Fruit fly (Drosophila melanogaster) whole organism, embryonic: Measurements from ENCODE around the gene Src64B.

Source experiments
- Ada2b ChIP-seq: fragments of 200-800 bp; sonication (Bioruptor generic); IDR thresholded peaks from 2 replicates; pipeline ENCODE4 v1.3.6; 2022; ENCODE audit warnings: missing biosample characterization, missing genetic modification characterization
- CG10366 ChIP-seq: fragments of 200-800 bp; sonication (Bioruptor generic); IDR thresholded peaks from 2 replicates; pipeline ENCODE4 v1.3.6; 2022; ENCODE audit warnings: missing biosample characterization, missing genetic modification characterization
- CG11456 ChIP-seq: fragments of 200-800 bp; sonication (Bioruptor generic); IDR thresholded peaks from 3 replicates; pipeline ENCODE4 v1.3.6; 2022; ENCODE audit warnings: missing biosample characterization, missing genetic modification characterization
- CG12155 ChIP-seq: fragments of 200-800 bp; sonication (Bioruptor generic); optimal IDR thresholded peaks from 3 replicates; lab custom pipeline; 2016; ENCODE audit warnings: missing biosample characterization, missing genetic modification characterization
- CG1233 ChIP-seq: fragments of 200-800 bp; sonication (Bioruptor generic); optimal IDR thresholded peaks from 4 replicates; lab custom pipeline; 2018; ENCODE audit warnings: missing biosample characterization, mild to moderate bottlenecking, missing genetic modification characterization
- CG14014 ChIP-seq: fragments of 200-800 bp; sonication (Bioruptor generic); IDR thresholded peaks from 2 replicates; pipeline ENCODE4 v1.3.6; 2022; ENCODE audit warnings: missing biosample characterization, missing genetic modification characterization
- CG14050 ChIP-seq: fragments of 200-800 bp; sonication (Bioruptor generic); IDR thresholded peaks from 3 replicates; pipeline ENCODE4 v1.3.6; 2022; ENCODE audit warnings: missing biosample characterization, missing genetic modification characterization
- CG15269 ChIP-seq: fragments of 200-800 bp; sonication (Bioruptor generic); optimal IDR thresholded peaks from 2 replicates; lab custom pipeline; 2018; ENCODE audit warnings: missing biosample characterization, mild to moderate bottlenecking, missing genetic modification characterization, moderate library complexity
- CG15601 ChIP-seq: fragments of 200-800 bp; sonication (Bioruptor generic); optimal IDR thresholded peaks from 3 replicates; lab custom pipeline; 2019; ENCODE audit warnings: missing biosample characterization, mild to moderate bottlenecking, missing genetic modification characterization, moderate library complexity
- CG16779 ChIP-seq: fragments of 200-800 bp; sonication (Bioruptor generic); IDR thresholded peaks from 2 replicates; pipeline ENCODE4 v1.3.6; 2022; ENCODE audit warnings: missing biosample characterization, missing genetic modification characterization
- CG17328 ChIP-seq: fragments of 200-800 bp; sonication (Bioruptor generic); IDR thresholded peaks from 2 replicates; pipeline ENCODE4 v1.3.6; 2022; ENCODE audit warnings: missing biosample characterization, missing genetic modification characterization
- CG17359 ChIP-seq: fragments of 200-800 bp; sonication (Bioruptor generic); optimal IDR thresholded peaks from 3 replicates; lab custom pipeline; 2018; ENCODE audit warnings: missing biosample characterization, mild to moderate bottlenecking, missing genetic modification characterization, moderate library complexity
- CG17385 ChIP-seq: fragments of 200-800 bp; sonication (Bioruptor generic); optimal IDR thresholded peaks from 3 replicates; lab custom pipeline; 2018; ENCODE audit warnings: missing biosample characterization, mild to moderate bottlenecking, missing genetic modification characterization
- CG1792 ChIP-seq: fragments of 200-800 bp; sonication (Bioruptor generic); optimal IDR thresholded peaks from 2 replicates; lab custom pipeline; 2016; ENCODE audit warnings: missing biosample characterization, missing genetic modification characterization
- CG2199 ChIP-seq: fragments of 200-800 bp; sonication (Bioruptor generic); IDR thresholded peaks from 3 replicates; pipeline ENCODE4 v1.3.6; 2022; ENCODE audit warnings: missing biosample characterization, missing genetic modification characterization
- CG3065 ChIP-seq: fragments of 200-800 bp; sonication (Bioruptor generic); optimal IDR thresholded peaks from 2 replicates; lab custom pipeline; 2016; ENCODE audit warnings: missing biosample characterization, missing genetic modification characterization
- CG3847 ChIP-seq: fragments of 200-800 bp; sonication (Bioruptor generic); IDR thresholded peaks from 2 replicates; pipeline ENCODE4 v1.3.6; 2022; ENCODE audit warnings: missing biosample characterization, missing genetic modification characterization
- CG4707 ChIP-seq: fragments of 200-800 bp; sonication (Bioruptor generic); optimal IDR thresholded peaks from 2 replicates; lab custom pipeline; 2018; ENCODE audit warnings: missing biosample characterization, mild to moderate bottlenecking, missing genetic modification characterization, moderate library complexity
- CG6689 ChIP-seq: fragments of 200-800 bp; sonication (Bioruptor generic); IDR thresholded peaks from 2 replicates; pipeline ENCODE4 v1.3.6; 2022; ENCODE audit warnings: missing biosample characterization, missing genetic modification characterization
- CG8089 ChIP-seq: fragments of 200-800 bp; sonication (Bioruptor generic); optimal IDR thresholded peaks from 3 replicates; lab custom pipeline; 2016; ENCODE audit warnings: missing biosample characterization, missing genetic modification characterization
- CrebB ChIP-seq: fragments of 200-800 bp; sonication (Bioruptor generic); optimal IDR thresholded peaks from 3 replicates; lab custom pipeline; 2018; ENCODE audit warnings: missing biosample characterization, mild to moderate bottlenecking, missing genetic modification characterization
- D19B ChIP-seq: fragments of 200-800 bp; sonication (Bioruptor generic); optimal IDR thresholded peaks from 2 replicates; lab custom pipeline; 2017; ENCODE audit warnings: missing biosample characterization, mild to moderate bottlenecking, missing genetic modification characterization
- Dbx ChIP-seq: fragments of 200-800 bp; sonication (Bioruptor generic); IDR thresholded peaks from 3 replicates; pipeline ENCODE4 v1.3.6; 2022; ENCODE audit warnings: missing biosample characterization, missing genetic modification characterization
- Dll ChIP-seq: fragments of 200-800 bp; sonication (Bioruptor generic); IDR thresholded peaks from 4 replicates; pipeline ENCODE4 v1.3.6; 2022; ENCODE audit warnings: missing biosample characterization, missing genetic modification characterization; ENCODE audit not compliant: partially characterized antibody
- Dp ChIP-seq: fragments of 200-800 bp; sonication (Bioruptor generic); optimal IDR thresholded peaks from 2 replicates; lab custom pipeline; 2018; ENCODE audit warnings: missing biosample characterization, mild to moderate bottlenecking, missing genetic modification characterization, moderate library complexity
- Drgx ChIP-seq: fragments of 200-800 bp; sonication (Bioruptor generic); IDR thresholded peaks from 2 replicates; pipeline ENCODE4 v1.3.6; 2022; ENCODE audit warnings: missing biosample characterization, missing genetic modification characterization
- Gug ChIP-seq: fragments of 200-800 bp; sonication (Bioruptor generic); IDR thresholded peaks from 4 replicates; pipeline ENCODE4 v1.3.6; 2022; ENCODE audit warnings: missing biosample characterization, missing genetic modification characterization
- Ptx1 ChIP-seq: fragments of 200-800 bp; sonication (Bioruptor generic); IDR thresholded peaks from 2 replicates; pipeline ENCODE4 v1.3.6; 2022; ENCODE audit warnings: missing biosample characterization, missing genetic modification characterization
- Rfx ChIP-seq: fragments of 200-800 bp; sonication (Bioruptor generic); IDR thresholded peaks from 2 replicates; pipeline ENCODE4 v1.3.6; 2022; ENCODE audit warnings: missing biosample characterization, missing genetic modification characterization
- Side ChIP-seq: fragments of 200-800 bp; sonication (Bioruptor generic); optimal IDR thresholded peaks from 2 replicates; lab custom pipeline; 2016; ENCODE audit warnings: missing biosample characterization, missing genetic modification characterization
- Xrp1 ChIP-seq: fragments of 200-800 bp; sonication (Bioruptor generic); IDR thresholded peaks from 2 replicates; pipeline ENCODE4 v1.3.6; 2022; ENCODE audit warnings: missing biosample characterization, missing genetic modification characterization
- chif ChIP-seq, 2 experiments: fragments of 200-800 bp; sonication (Bioruptor generic); optimal IDR thresholded peaks; 3 replicates each; lab custom pipeline; 2016; ENCODE audit warnings: missing biosample characterization in 2 of 2, missing genetic modification characterization in 2 of 2
- dimm ChIP-seq: fragments of 200-800 bp; sonication (Bioruptor generic); IDR thresholded peaks from 2 replicates; pipeline ENCODE4 v1.3.6; 2022; ENCODE audit warnings: missing biosample characterization, missing genetic modification characterization
- dm ChIP-seq: fragments of 200-800 bp; sonication (Bioruptor generic); optimal IDR thresholded peaks from 3 replicates; lab custom pipeline; 2016; ENCODE audit warnings: missing biosample characterization, missing genetic modification characterization
- dysf ChIP-seq: fragments of 200-800 bp; sonication (Bioruptor generic); IDR thresholded peaks from 3 replicates; pipeline ENCODE4 v1.3.6; 2022; ENCODE audit warnings: missing biosample characterization, missing genetic modification characterization
- ems ChIP-seq: fragments of 200-800 bp; sonication (Bioruptor generic); optimal IDR thresholded peaks from 3 replicates; lab custom pipeline; 2016; ENCODE audit warnings: missing biosample characterization, missing genetic modification characterization
- fru ChIP-seq: fragments of >200 bp; optimal IDR thresholded peaks from 2 replicates; lab custom pipeline; 2017
- ftz-f1 ChIP-seq: fragments of 200-800 bp; sonication (Bioruptor generic); optimal IDR thresholded peaks from 2 replicates; lab custom pipeline; 2016; ENCODE audit warnings: missing biosample characterization, missing genetic modification characterization
- her ChIP-seq: fragments of 200-800 bp; sonication (Bioruptor generic); optimal IDR thresholded peaks from 2 replicates; lab custom pipeline; 2016; ENCODE audit warnings: missing biosample characterization, missing genetic modification characterization
- lab ChIP-seq: fragments of 200-800 bp; sonication (Bioruptor generic); optimal IDR thresholded peaks from 3 replicates; lab custom pipeline; 2017; ENCODE audit warnings: missing biosample characterization, missing genetic modification characterization, mild to moderate bottlenecking, moderate library complexity, missing genetic modification reagents
- mam ChIP-seq: fragments of 200-800 bp; sonication (Bioruptor generic); optimal IDR thresholded peaks from 3 replicates; lab custom pipeline; 2016; ENCODE audit warnings: missing biosample characterization, missing genetic modification characterization
- pho ChIP-seq: fragments of 200-800 bp; sonication (Bioruptor generic); optimal IDR thresholded peaks from 2 replicates; lab custom pipeline; 2016; ENCODE audit warnings: missing biosample characterization, missing genetic modification characterization
- pnt ChIP-seq: fragments of 200-800 bp; sonication (Bioruptor generic); optimal IDR thresholded peaks from 3 replicates; lab custom pipeline; 2016; ENCODE audit warnings: missing biosample characterization, missing genetic modification characterization
- row ChIP-seq: fragments of 200-800 bp; sonication (Bioruptor generic); IDR thresholded peaks from 3 replicates; pipeline ENCODE4 v1.3.6; 2022; ENCODE audit warnings: missing biosample characterization, missing genetic modification characterization
- sens ChIP-seq: fragments of 200-800 bp; sonication (Bioruptor generic); peaks from one replicate; lab custom pipeline; 2016; ENCODE audit warnings: missing biosample characterization, missing genetic modification characterization
- sim ChIP-seq: fragments of 200-800 bp; sonication (Bioruptor generic); IDR thresholded peaks from 2 replicates; pipeline ENCODE4 v1.3.6; 2022; ENCODE audit warnings: missing biosample characterization, missing genetic modification characterization
- slbo ChIP-seq: fragments of 200-800 bp; sonication (Bioruptor generic); IDR thresholded peaks from 2 replicates; pipeline ENCODE4 v1.3.6; 2022; ENCODE audit warnings: missing biosample characterization, missing genetic modification characterization
- sob ChIP-seq: fragments of 200-800 bp; sonication (Bioruptor generic); IDR thresholded peaks from 2 replicates; pipeline ENCODE4 v1.3.6; 2022; ENCODE audit warnings: missing biosample characterization, missing genetic modification characterization
- tna ChIP-seq: fragments of 200-800 bp; sonication (Bioruptor generic); IDR thresholded peaks from 2 replicates; pipeline ENCODE4 v1.3.6; 2022; ENCODE audit warnings: missing biosample characterization, missing genetic modification characterization; ENCODE audit not compliant: partially characterized antibody
- vfl ChIP-seq: fragments of 200-800 bp; sonication (Bioruptor generic); optimal IDR thresholded peaks from 2 replicates; lab custom pipeline; 2016; ENCODE audit warnings: missing biosample characterization, missing genetic modification characterization

Gene Src64B

DNA sequence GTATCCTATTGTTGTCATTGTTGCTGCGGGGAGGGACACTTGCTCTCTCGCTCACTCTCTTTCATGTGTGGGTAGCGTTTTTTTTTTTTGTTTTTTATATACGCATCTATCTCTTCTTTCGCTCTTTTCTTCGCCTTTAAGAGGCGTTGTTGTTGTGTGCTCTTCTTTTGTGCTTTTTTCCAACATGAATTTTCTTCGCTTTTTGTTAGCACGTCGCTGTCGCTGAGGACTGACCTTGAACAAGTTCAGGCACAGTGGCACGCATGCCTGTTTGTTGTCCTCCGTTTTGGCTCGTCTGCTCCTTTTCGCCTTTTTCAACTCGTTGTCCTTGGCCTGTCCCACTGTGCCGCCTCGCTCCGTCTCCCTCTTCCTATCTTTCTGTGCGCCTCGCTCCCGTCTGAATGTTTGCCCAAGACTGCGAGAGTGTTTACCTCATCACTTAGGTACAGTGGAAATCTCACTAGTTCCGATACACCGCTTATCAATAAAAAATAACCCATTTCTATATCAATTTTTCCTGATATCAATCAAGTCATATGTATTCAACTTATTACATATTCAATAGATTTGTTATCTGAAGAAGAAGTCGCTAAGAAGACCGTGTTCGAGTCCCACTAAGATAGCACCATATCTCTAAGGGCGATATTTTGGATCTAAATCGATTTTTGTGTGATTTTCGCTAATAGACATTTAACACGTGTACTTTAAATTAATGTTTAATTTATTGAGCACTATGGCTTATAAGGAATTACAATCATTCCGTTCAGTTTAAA is 82.8 kb downstream of the Src64B start (continued):
- peak; percentile 49 for TF ChIP-seq Side (GFP tag; lab: Kevin White, UChicago)
- TF ChIP-seq CG14014: 0 out of 2 replicates have a peak, but pooled peaks have one; percentile 38
- TF ChIP-seq CG3065: no peak
- TF ChIP-seq Dbx: peak; percentile 71; the same call in 1 of the 3 replicates
- peak; percentile 51 for TF ChIP-seq vfl (GFP tag; lab: Kevin White, UChicago)
- 0 out of 2 replicates have a peak, but pooled peaks have one; percentile 14 for TF ChIP-seq CG6689
- TF ChIP-seq sim: 0 out of 2 replicates have a peak, but pooled peaks have one; percentile 34
- 0 out of 3 replicates have a peak, but pooled peaks have one; percentile 13 for TF ChIP-seq CG14050
- no peak for TF ChIP-seq CG8089 (GFP tag; lab: Kevin White, UChicago)
- TF ChIP-seq CG10366 (GFP tag; lab: Robert Waterston, UW): peak; percentile 48
- TF ChIP-seq dysf (GFP tag; lab: Robert Waterston, UW): peak; percentile 49; the same call in 1 of the 3 replicates
- peak; percentile 0 for TF ChIP-seq dm (GFP tag; lab: Kevin White, UChicago)
- peak; percentile 95 for TF ChIP-seq CG4707 (GFP tag; lab: Kevin White, UChicago)
- peak; percentile 26 for TF ChIP-seq pho (GFP tag; lab: Kevin White, UChicago)
- TF ChIP-seq Gug (GFP tag; lab: Robert Waterston, UW): peak; percentile 60; the same call in 1 of the 4 replicates
- peak; percentile 28 for TF ChIP-seq CG1233 (GFP tag; lab: Kevin White, UChicago)
- peak; percentile 64; the same call in 1 of the 2 replicates for TF ChIP-seq Xrp1 (GFP tag; lab: Robert Waterston, UW)
- TF ChIP-seq lab (GFP tag; lab: Kevin White, UChicago): peak; percentile 61
- TF ChIP-seq mam (GFP tag; lab: Kevin White, UChicago): peak; percentile 66
- 0 out of 2 replicates have a peak, but pooled peaks have one; percentile 26 for TF ChIP-seq CG3847
- peak; percentile 19 for TF ChIP-seq D19B (GFP tag; lab: Kevin White, UChicago)
- peak; percentile 56 for TF ChIP-seq her (GFP tag; lab: Kevin White, UChicago)
- TF ChIP-seq dimm (GFP tag; lab: Robert Waterston, UW): peak; percentile 40; the same call in 1 of the 2 replicates
- TF ChIP-seq CrebB (tag; lab: Kevin White, UChicago): no peak
- TF ChIP-seq CG17359: peak; percentile 23
- TF ChIP-seq sob (GFP tag; lab: Robert Waterston, UW): 0 out of 2 replicates have a peak, but pooled peaks have one; percentile 11
- peak; percentile 81 for TF ChIP-seq row (GFP tag; lab: Robert Waterston, UW)
- no peak for TF ChIP-seq fru (lab: Kevin White, UChicago)
- peak; percentile 6 for TF ChIP-seq pnt (GFP tag; lab: Kevin White, UChicago)
- peak; percentile 71 for TF ChIP-seq Rfx (GFP tag; lab: Robert Waterston, UW)
- TF ChIP-seq CG12155 (GFP tag; lab: Kevin White, UChicago): peak; percentile 32
- TF ChIP-seq CG16779 (GFP tag; lab: Robert Waterston, UW): 0 out of 2 replicates have a peak, but pooled peaks have one; percentile 26
- peak; percentile 39 to 41 for TF ChIP-seq chif (GFP tag; optimal IDR thresholded peaks at IDR 0.05; lab: Kevin White, UChicago)
- TF ChIP-seq CG17328 (GFP tag; lab: Robert Waterston, UW): peak; percentile 38; the same call in 1 of the 2 replicates
- peak; percentile 17 for TF ChIP-seq CG1792 (GFP tag; lab: Kevin White, UChicago)
- peak; percentile 12 for TF ChIP-seq CG15269 (tag; lab: Kevin White, UChicago)
- TF ChIP-seq sens: peak; percentile 92
- peak; percentile 78 for TF ChIP-seq Drgx (GFP tag; lab: Robert Waterston, UW)
- peak; percentile 31; the same call in 1 of the 3 replicates for TF ChIP-seq CG2199 (GFP tag; lab: Robert Waterston, UW)
- TF ChIP-seq CG11456 (GFP tag; lab: Robert Waterston, UW): peak; percentile 64; the same call in 2 of the 3 replicates
- TF ChIP-seq Ada2b (GFP tag; lab: Robert Waterston, UW): peak; percentile 54; the same call in 1 of the 2 replicates
- TF ChIP-seq CG17385: peak; percentile 28
- TF ChIP-seq ems (GFP tag; lab: Kevin White, UChicago): peak; percentile 34
- TF ChIP-seq CG15601 (tag; lab: Kevin White, UChicago): no peak
- TF ChIP-seq slbo (GFP tag; lab: Robert Waterston, UW): peak; percentile 79
- peak; percentile 25; the same call in 1 of the 2 replicates for TF ChIP-seq Ptx1 (GFP tag; lab: Robert Waterston, UW)
- peak; percentile 97 for TF ChIP-seq ftz-f1 (GFP tag; lab: Kevin White, UChicago)
- no peak for TF ChIP-seq Dp
- TF ChIP-seq Dll (GFP tag; lab: Robert Waterston, UW): no peak
- TF ChIP-seq tna (GFP tag; lab: Robert Waterston, UW): peak; percentile 49; the same call in 1 of the 2 replicates
